Fruit fly (Drosophila melanogaster): Measurements from ENCODE around the gene CG11929.

The CG11929 gene

dm6 chr2L:4682377-4682776 lies at the start of gene CG11929:
CG11929 (plus strand) TSS chr2L:4682677.
- no peak for TF ChIP-seq noc (tag; optimal IDR thresholded peaks at IDR 0.05)

dm6 chr2L:4632997-4633396 lies 49.5 kb upstream of the CG11929 start:
- no peak for TF ChIP-seq noc (tag; optimal IDR thresholded peaks at IDR 0.05)

dm6 chr2L:4635376-4635775 lies 47.1 kb upstream of the CG11929 start:
- TF ChIP-seq noc (tag; optimal IDR thresholded peaks at IDR 0.05), result no peak

- no peak for TF ChIP-seq noc (tag; optimal IDR thresholded peaks at IDR 0.05)
Measured at dm6 chr2L:4640996-4641395, 41.5 kb upstream of the CG11929 start, which contains the start of gene BG642163. BG642163 (plus strand) TSS chr2L:4641296.

- no peak for TF ChIP-seq noc (tag; optimal IDR thresholded peaks at IDR 0.05)
Measured at dm6 chr2L:4642672-4643071, 39.8 kb upstream of the CG11929 start, which contains the start of gene CG15635. CG15635 (plus strand) TSS chr2L:4642972.

- TF ChIP-seq noc (tag; optimal IDR thresholded peaks at IDR 0.05), result no peak
Measured at dm6 chr2L:4646751-4647150, 35.7 kb upstream of the CG11929 start, which contains the start of gene CG43798. CG43798 (plus strand) TSS chr2L:4647051.

dm6 chr2L:4648804-4649203 lies 33.7 kb upstream of the CG11929 start:
- TF ChIP-seq noc (tag; optimal IDR thresholded peaks at IDR 0.05), result no peak

dm6 chr2L:4650752-4651453 lies 31.6 kb upstream of the CG11929 start, which contains the start of gene CG3355:
CG3355 (plus strand) TSS chr2L:4651403.
- TF ChIP-seq noc (tag; optimal IDR thresholded peaks at IDR 0.05), result no peak

- no peak for TF ChIP-seq noc (tag; optimal IDR thresholded peaks at IDR 0.05)
Measured at dm6 chr2L:4660932-4661331, 21.5 kb upstream of the CG11929 start.

dm6 chr2L:4684361-4684760 lies 1.9 kb downstream of the CG11929 start, which contains the start of gene Elba1:
Elba1 (minus strand) TSS chr2L:4684461.
- no peak for TF ChIP-seq noc (tag; optimal IDR thresholded peaks at IDR 0.05)

dm6 chr2L:4687211-4687610 lies 4.7 kb downstream of the CG11929 start, which contains the start of gene Elba3:
Elba3 (plus strand) TSS chr2L:4687511.
- TF ChIP-seq noc (tag; optimal IDR thresholded peaks at IDR 0.05), result no peak

dm6 chr2L:4690602-4691001 lies 8.1 kb downstream of the CG11929 start, which contains the start of gene CG3251:
CG3251 (minus strand) TSS chr2L:4690702.
- no peak for TF ChIP-seq noc (tag; optimal IDR thresholded peaks at IDR 0.05)

- no peak for TF ChIP-seq noc (tag; optimal IDR thresholded peaks at IDR 0.05)
Measured at dm6 chr2L:4694421-4694820, 11.9 kb downstream of the CG11929 start, which contains the start of gene dcma. dcma (plus strand) TSS chr2L:4694721.

- TF ChIP-seq noc (tag; optimal IDR thresholded peaks at IDR 0.05), result no peak
Measured at dm6 chr2L:4698837-4699236, 16.4 kb downstream of the CG11929 start.

- no peak for TF ChIP-seq noc (tag; optimal IDR thresholded peaks at IDR 0.05)
Measured at dm6 chr2L:4701385-4701784, 18.9 kb downstream of the CG11929 start, which contains the start of gene Taf12L. Taf12L (minus strand) TSS chr2L:4701485.

- no peak for TF ChIP-seq noc (tag; optimal IDR thresholded peaks at IDR 0.05)
Measured at dm6 chr2L:4726021-4726420, 43.5 kb downstream of the CG11929 start.

- TF ChIP-seq noc (tag; optimal IDR thresholded peaks at IDR 0.05), result no peak
Measured at dm6 chr2L:4734358-4734757, 51.9 kb downstream of the CG11929 start, which contains the start of gene CG15631. CG15631 (minus strand) TSS chr2L:4734458.
